Worm (Caenorhabditis elegans): ENCODE measurements around the gene srh-125.
"Not testable (repeated sequence)": the region's sequence is repeated elsewhere in the genome, so short reads cannot be mapped to it uniquely, and the experiment has no call there.

Gene srh-125

ce11 chrV:7449303-7449827 is 27.3 kb downstream of the srh-125 start, which contains the start of gene try-12:
Gene try-12, plus strand, starts transcription at chrV:7449353.
- TF ChIP-seq sea-1 (GFP tag; conservative IDR thresholded peaks at IDR 0.05): no peak
- TF ChIP-seq tbx-11 (GFP tag; IDR thresholded peaks at IDR 0.05): no peak
- no peak for TF ChIP-seq tbx-37 (GFP tag; conservative IDR thresholded peaks at IDR 0.05)
- no peak for TF ChIP-seq hnd-1 (tag; optimal IDR thresholded peaks at IDR 0.05)
- no peak for TF ChIP-seq flt-1 (GFP tag; IDR thresholded peaks at IDR 0.05)
- TF ChIP-seq ceh-36 (tag; optimal IDR thresholded peaks at IDR 0.05): no peak
- no peak for TF ChIP-seq tra-4 (tag; optimal IDR thresholded peaks at IDR 0.05)
- no peak for TF ChIP-seq scrt-1 (GFP tag; IDR thresholded peaks at IDR 0.05)
- no peak for TF ChIP-seq ets-7 (tag; optimal IDR thresholded peaks at IDR 0.05)
- TF ChIP-seq pes-1 (GFP tag; IDR thresholded peaks at IDR 0.05): no peak
- no peak for TF ChIP-seq ama-1 (optimal IDR thresholded peaks at IDR 0.05)
- TF ChIP-seq hmbx-1 (tag; optimal IDR thresholded peaks at IDR 0.05): no peak
- TF ChIP-seq B0310.2 (tag; optimal IDR thresholded peaks at IDR 0.05): no peak
- no peak for TF ChIP-seq aly-1 (tag; optimal IDR thresholded peaks at IDR 0.05)
- no peak for TF ChIP-seq ceh-13 (GFP tag; optimal IDR thresholded peaks at IDR 0.05)
- TF ChIP-seq hmg-4 (GFP tag; optimal IDR thresholded peaks at IDR 0.05): no peak
- no peak for TF ChIP-seq F13C5.2 (tag; optimal IDR thresholded peaks at IDR 0.05)

- TF ChIP-seq tbx-11 (GFP tag; IDR thresholded peaks at IDR 0.05) (no peak), B0310.2 (tag; optimal IDR thresholded peaks at IDR 0.05) (no peak), hnd-1 (tag; optimal IDR thresholded peaks at IDR 0.05) (no peak)
Measured at ce11 chrV:7446965-7447364, 29.7 kb downstream of the srh-125 start, which contains the start of gene F25E5.5. Gene F25E5.5, plus strand, starts transcription at chrV:7447265.

- TF ChIP-seq B0310.2 (tag; optimal IDR thresholded peaks at IDR 0.05); ama-1 (optimal IDR thresholded peaks at IDR 0.05); tbx-11 (GFP tag; IDR thresholded peaks at IDR 0.05): not testable (repeated sequence)
Measured at ce11 chrV:7444331-7444730, 32.3 kb downstream of the srh-125 start, which contains the start of gene nhr-141. Gene nhr-141, plus strand, starts transcription at chrV:7444661.

ce11 chrV:7443480-7443879 is 33.2 kb downstream of the srh-125 start:
- peak; percentile 34; the same call in 1 of the 2 replicates for TF ChIP-seq tbx-37 (GFP tag; conservative IDR thresholded peaks at IDR 0.05)
- TF ChIP-seq sea-1 (GFP tag; conservative IDR thresholded peaks at IDR 0.05): peak; percentile 85
- 0 out of 2 replicates have a peak, but pooled peaks have one; percentile 35 for TF ChIP-seq scrt-1 (GFP tag; IDR thresholded peaks at IDR 0.05)
- TF ChIP-seq tbx-11 (GFP tag; IDR thresholded peaks at IDR 0.05): peak; percentile 68; the same call in 1 of the 2 replicates

ce11 chrV:7439807-7440206 is 36.9 kb downstream of the srh-125 start, which contains the start of gene try-13:
Gene try-13, plus strand, starts transcription at chrV:7440107.
- TF ChIP-seq hnd-1 (tag; optimal IDR thresholded peaks at IDR 0.05): no peak
- no peak for TF ChIP-seq sea-1 (GFP tag; conservative IDR thresholded peaks at IDR 0.05)
- TF ChIP-seq F13C5.2 (tag; optimal IDR thresholded peaks at IDR 0.05): no peak
- TF ChIP-seq hmg-4 (GFP tag; optimal IDR thresholded peaks at IDR 0.05): no peak
- TF ChIP-seq pes-1 (GFP tag; IDR thresholded peaks at IDR 0.05): no peak
- TF ChIP-seq ceh-13 (GFP tag; optimal IDR thresholded peaks at IDR 0.05): no peak
- TF ChIP-seq tbx-11 (GFP tag; IDR thresholded peaks at IDR 0.05): no peak
- TF ChIP-seq B0310.2 (tag; optimal IDR thresholded peaks at IDR 0.05): no peak
- no peak for TF ChIP-seq ceh-36 (tag; optimal IDR thresholded peaks at IDR 0.05)
- TF ChIP-seq tra-4 (tag; optimal IDR thresholded peaks at IDR 0.05): no peak
- no peak for TF ChIP-seq scrt-1 (GFP tag; IDR thresholded peaks at IDR 0.05)
- TF ChIP-seq ets-7 (tag; optimal IDR thresholded peaks at IDR 0.05): no peak
- no peak for TF ChIP-seq ama-1 (optimal IDR thresholded peaks at IDR 0.05)
- TF ChIP-seq tbx-37 (GFP tag; conservative IDR thresholded peaks at IDR 0.05): no peak
- TF ChIP-seq hmbx-1 (tag; optimal IDR thresholded peaks at IDR 0.05): no peak
- no peak for TF ChIP-seq flt-1 (GFP tag; IDR thresholded peaks at IDR 0.05)

- TF ChIP-seq sea-1 (GFP tag; conservative IDR thresholded peaks at IDR 0.05): no peak
- TF ChIP-seq tbx-11 (GFP tag; IDR thresholded peaks at IDR 0.05): no peak
- no peak for TF ChIP-seq hmbx-1 (tag; optimal IDR thresholded peaks at IDR 0.05)
- no peak for TF ChIP-seq pes-1 (GFP tag; IDR thresholded peaks at IDR 0.05)
- TF ChIP-seq hmg-4 (GFP tag; optimal IDR thresholded peaks at IDR 0.05): no peak
- TF ChIP-seq hnd-1 (tag; optimal IDR thresholded peaks at IDR 0.05): no peak
- TF ChIP-seq ets-7 (tag; optimal IDR thresholded peaks at IDR 0.05): no peak
- TF ChIP-seq scrt-1 (GFP tag; IDR thresholded peaks at IDR 0.05): no peak
- no peak for TF ChIP-seq flt-1 (GFP tag; IDR thresholded peaks at IDR 0.05)
- no peak for TF ChIP-seq tra-4 (tag; optimal IDR thresholded peaks at IDR 0.05)
- no peak for TF ChIP-seq ceh-36 (tag; optimal IDR thresholded peaks at IDR 0.05)
- TF ChIP-seq aly-1 (tag; optimal IDR thresholded peaks at IDR 0.05): no peak
- TF ChIP-seq B0310.2 (tag; optimal IDR thresholded peaks at IDR 0.05): no peak
- no peak for TF ChIP-seq ama-1 (optimal IDR thresholded peaks at IDR 0.05)
- no peak for TF ChIP-seq ceh-13 (GFP tag; optimal IDR thresholded peaks at IDR 0.05)
- no peak for TF ChIP-seq tbx-37 (GFP tag; conservative IDR thresholded peaks at IDR 0.05)
Measured at ce11 chrV:7437985-7438384, 38.7 kb downstream of the srh-125 start, which contains the start of gene F25E5.16. Gene F25E5.16, plus strand, starts transcription at chrV:7438285.

- TF ChIP-seq hmg-4 (GFP tag; optimal IDR thresholded peaks at IDR 0.05) (no peak), hnd-1 (tag; optimal IDR thresholded peaks at IDR 0.05) (no peak), sea-1 (GFP tag; conservative IDR thresholded peaks at IDR 0.05) (no peak)
Measured at ce11 chrV:7437538-7437937, 39.1 kb downstream of the srh-125 start, which contains the start of gene F25E5.9. Gene F25E5.9, minus strand, starts transcription at chrV:7437919.

- no peak for TF ChIP-seq flt-1 (GFP tag; IDR thresholded peaks at IDR 0.05)
- no peak for TF ChIP-seq scrt-1 (GFP tag; IDR thresholded peaks at IDR 0.05)
- TF ChIP-seq aly-1 (tag; optimal IDR thresholded peaks at IDR 0.05): no peak
- TF ChIP-seq F13C5.2 (tag; optimal IDR thresholded peaks at IDR 0.05): no peak
- no peak for TF ChIP-seq ceh-13 (GFP tag; optimal IDR thresholded peaks at IDR 0.05)
- no peak for TF ChIP-seq ceh-36 (tag; optimal IDR thresholded peaks at IDR 0.05)
- no peak for TF ChIP-seq hmg-4 (GFP tag; optimal IDR thresholded peaks at IDR 0.05)
- TF ChIP-seq tbx-37 (GFP tag; conservative IDR thresholded peaks at IDR 0.05): no peak
- TF ChIP-seq hmbx-1 (tag; optimal IDR thresholded peaks at IDR 0.05): no peak
- TF ChIP-seq tra-4 (tag; optimal IDR thresholded peaks at IDR 0.05): no peak
- TF ChIP-seq pes-1 (GFP tag; IDR thresholded peaks at IDR 0.05): no peak
- TF ChIP-seq tbx-11 (GFP tag; IDR thresholded peaks at IDR 0.05): no peak
- TF ChIP-seq hnd-1 (tag; optimal IDR thresholded peaks at IDR 0.05): no peak
- no peak for TF ChIP-seq ama-1 (optimal IDR thresholded peaks at IDR 0.05)
- no peak for TF ChIP-seq sea-1 (GFP tag; conservative IDR thresholded peaks at IDR 0.05)
- no peak for TF ChIP-seq B0310.2 (tag; optimal IDR thresholded peaks at IDR 0.05)
- no peak for TF ChIP-seq ets-7 (tag; optimal IDR thresholded peaks at IDR 0.05)
Measured at ce11 chrV:7436911-7437310, 39.8 kb downstream of the srh-125 start.

Data from whole organism, early embryonic.